Worm (Caenorhabditis elegans): Measurements from ENCODE around the gene aldo-1.

aldo-1 gene

DNA sequence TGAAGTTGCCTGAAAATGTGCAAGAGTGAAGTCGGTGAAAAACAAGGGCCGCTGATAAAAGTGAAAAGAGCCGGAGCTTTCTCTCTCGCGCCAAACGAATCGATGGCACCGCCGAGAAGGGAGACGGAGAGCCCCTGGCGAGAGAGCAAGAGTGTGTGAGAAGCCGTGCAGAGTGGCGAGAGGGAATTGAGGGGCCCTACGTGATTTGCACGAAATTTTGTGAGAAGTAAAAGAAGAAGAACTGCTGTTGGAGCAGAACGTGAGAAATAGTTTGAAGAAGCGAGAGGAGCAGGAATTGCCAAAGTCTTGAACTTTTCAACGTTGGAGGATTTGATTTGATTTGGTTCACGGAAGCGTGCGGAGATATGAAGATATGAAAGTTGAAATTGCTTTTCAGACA, at the start of gene aldo-1:
aldo-1 (minus strand) TSS at position 9 of the 400 bp plus-strand sequence.
- no peak for TF ChIP-seq elt-1 (tag; optimal IDR thresholded peaks at IDR 0.05; ENCODE audit: borderline replicate concordance, insufficient read depth)
- TF ChIP-seq sem-2 (GFP tag; optimal IDR thresholded peaks at IDR 0.05) = no peak
- TF ChIP-seq ztf-11 (tag; optimal IDR thresholded peaks at IDR 0.05) = no peak
- no peak for TF ChIP-seq nhr-76 (tag; optimal IDR thresholded peaks at IDR 0.05)
- peak; percentile 73 for TF ChIP-seq unc-120 (tag; optimal IDR thresholded peaks at IDR 0.05; ENCODE audit: poor library complexity, severe bottlenecking)
- TF ChIP-seq lsy-2 (tag; optimal IDR thresholded peaks at IDR 0.05) = no peak
- TF ChIP-seq pha-4 (tag; optimal IDR thresholded peaks at IDR 0.05) = no peak
- no peak for TF ChIP-seq ceh-39 (tag; optimal IDR thresholded peaks at IDR 0.05)
- TF ChIP-seq bed-3 (GFP tag; optimal IDR thresholded peaks at IDR 0.05) = no peak
- TF ChIP-seq flh-1 (GFP tag; optimal IDR thresholded peaks at IDR 0.05) = no peak
- peak; percentile 74 for TF ChIP-seq ces-1 (GFP tag; optimal IDR thresholded peaks at IDR 0.05)

ce11 chrIII:13614206-13614605, 49.5 kb upstream of the aldo-1 start:
- TF ChIP-seq nhr-76 (tag; optimal IDR thresholded peaks at IDR 0.05) = no peak
- no peak for TF ChIP-seq lsy-2 (tag; optimal IDR thresholded peaks at IDR 0.05)
- TF ChIP-seq ceh-43 (GFP tag; optimal IDR thresholded peaks at IDR 0.05) = no peak
- no peak for TF ChIP-seq nhr-237 (tag; optimal IDR thresholded peaks at IDR 0.05)
- no peak for TF ChIP-seq ztf-11 (tag; optimal IDR thresholded peaks at IDR 0.05)
- no peak for TF ChIP-seq lin-32 (GFP tag; optimal IDR thresholded peaks at IDR 0.05)
- no peak for TF ChIP-seq tbx-8 (GFP tag; optimal IDR thresholded peaks at IDR 0.05)
- no peak for TF ChIP-seq mab-5 (tag; optimal IDR thresholded peaks at IDR 0.05)
- TF ChIP-seq elt-3 (tag; optimal IDR thresholded peaks at IDR 0.05) = no peak
- no peak for TF ChIP-seq nhr-28 (tag; optimal IDR thresholded peaks at IDR 0.05)
- no peak for TF ChIP-seq ham-2 (GFP tag; optimal IDR thresholded peaks at IDR 0.05)
- TF ChIP-seq ceh-39 (tag; optimal IDR thresholded peaks at IDR 0.05) = no peak
- no peak for TF ChIP-seq flh-1 (GFP tag; optimal IDR thresholded peaks at IDR 0.05)
- TF ChIP-seq snpc-4 (tag; optimal IDR thresholded peaks at IDR 0.05) = no peak
- TF ChIP-seq ceh-83 (GFP tag; optimal IDR thresholded peaks at IDR 0.05) = no peak
- TF ChIP-seq ces-1 (GFP tag; optimal IDR thresholded peaks at IDR 0.05) = no peak
- TF ChIP-seq drap-1 (GFP tag; optimal IDR thresholded peaks at IDR 0.05) = no peak

DNA sequence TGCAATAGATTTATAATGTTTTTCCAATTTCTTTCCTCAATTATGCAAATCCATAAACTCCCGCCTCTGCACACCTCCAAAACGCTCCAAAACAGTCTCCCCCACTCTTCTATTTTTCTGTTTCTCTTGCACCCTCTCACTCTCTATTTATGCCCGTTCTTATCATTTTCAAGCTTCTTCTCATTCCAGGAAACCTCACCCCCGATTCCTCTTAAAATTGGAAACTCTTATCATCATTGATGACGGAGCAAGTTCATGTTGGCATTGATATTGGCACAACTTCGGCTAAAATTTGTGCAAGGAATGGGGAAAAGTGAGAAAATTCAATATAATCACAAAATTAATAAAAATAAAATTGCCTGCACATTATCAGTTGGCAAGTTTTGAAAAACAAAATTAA, 43.1 kb upstream of the aldo-1 start, which contains the start of gene shpk-1:
shpk-1 (plus strand) TSS at position 188 of the 400 bp plus-strand sequence.
- TF ChIP-seq snpc-4 (tag; optimal IDR thresholded peaks at IDR 0.05) (no peak), ceh-83 (GFP tag; optimal IDR thresholded peaks at IDR 0.05) (no peak), ces-1 (GFP tag; optimal IDR thresholded peaks at IDR 0.05) (no peak), nhr-76 (tag; optimal IDR thresholded peaks at IDR 0.05) (no peak), M03D4.4 (tag; optimal IDR thresholded peaks at IDR 0.05) (no peak), zip-8 (tag; optimal IDR thresholded peaks at IDR 0.05) (no peak), elt-1 (tag; optimal IDR thresholded peaks at IDR 0.05; ENCODE audit: borderline replicate concordance, insufficient read depth) (no peak), flh-1 (GFP tag; optimal IDR thresholded peaks at IDR 0.05) (no peak), hlh-1 (tag; optimal IDR thresholded peaks at IDR 0.05) (no peak), nhr-2 (tag; optimal IDR thresholded peaks at IDR 0.05) (no peak), cnd-1 (tag; optimal IDR thresholded peaks at IDR 0.05) (no peak), bed-3 (GFP tag; optimal IDR thresholded peaks at IDR 0.05) (no peak), mls-2 (tag; optimal IDR thresholded peaks at IDR 0.05) (no peak), ztf-11 (tag; optimal IDR thresholded peaks at IDR 0.05) (no peak), nhr-237 (tag; optimal IDR thresholded peaks at IDR 0.05) (no peak), sptf-1 (tag; optimal IDR thresholded peaks at IDR 0.05) (no peak), lin-32 (GFP tag; optimal IDR thresholded peaks at IDR 0.05) (no peak), ceh-43 (GFP tag; optimal IDR thresholded peaks at IDR 0.05) (no peak)

ce11 chrIII:13606865-13607264, 42.1 kb upstream of the aldo-1 start:
- TF ChIP-seq ceh-39 (tag; optimal IDR thresholded peaks at IDR 0.05) (no peak), blmp-1 (tag; optimal IDR thresholded peaks at IDR 0.05) (no peak), ztf-11 (tag; optimal IDR thresholded peaks at IDR 0.05) (no peak), lin-13 (tag; optimal IDR thresholded peaks at IDR 0.05) (no peak), tbx-8 (GFP tag; optimal IDR thresholded peaks at IDR 0.05) (no peak), nhr-237 (tag; optimal IDR thresholded peaks at IDR 0.05) (no peak), ces-1 (GFP tag; optimal IDR thresholded peaks at IDR 0.05) (no peak), pha-4 (tag; optimal IDR thresholded peaks at IDR 0.05) (no peak), snpc-4 (tag; optimal IDR thresholded peaks at IDR 0.05) (no peak), M03D4.4 (tag; optimal IDR thresholded peaks at IDR 0.05) (no peak), ceh-83 (GFP tag; optimal IDR thresholded peaks at IDR 0.05) (no peak), elt-3 (tag; optimal IDR thresholded peaks at IDR 0.05) (no peak), elt-1 (tag; optimal IDR thresholded peaks at IDR 0.05; ENCODE audit: borderline replicate concordance, insufficient read depth) (no peak), lsy-2 (tag; optimal IDR thresholded peaks at IDR 0.05) (no peak), nhr-12 (tag; optimal IDR thresholded peaks at IDR 0.05) (no peak)

Data from whole organism, mixed stage, embryonic.